Fruit fly (Drosophila melanogaster) S2 (cell line): ENCODE measurements around the gene CG33723.

Experiments used
- CG8478 ChIP-seq: fragments of >200 bp; optimal IDR thresholded peaks from 2 replicates; lab custom pipeline; 2018
- CTCF ChIP-seq, 2 experiments: fragments of >200 bp; optimal IDR thresholded peaks; 2 replicates each; lab custom pipeline; 2018

DNA sequence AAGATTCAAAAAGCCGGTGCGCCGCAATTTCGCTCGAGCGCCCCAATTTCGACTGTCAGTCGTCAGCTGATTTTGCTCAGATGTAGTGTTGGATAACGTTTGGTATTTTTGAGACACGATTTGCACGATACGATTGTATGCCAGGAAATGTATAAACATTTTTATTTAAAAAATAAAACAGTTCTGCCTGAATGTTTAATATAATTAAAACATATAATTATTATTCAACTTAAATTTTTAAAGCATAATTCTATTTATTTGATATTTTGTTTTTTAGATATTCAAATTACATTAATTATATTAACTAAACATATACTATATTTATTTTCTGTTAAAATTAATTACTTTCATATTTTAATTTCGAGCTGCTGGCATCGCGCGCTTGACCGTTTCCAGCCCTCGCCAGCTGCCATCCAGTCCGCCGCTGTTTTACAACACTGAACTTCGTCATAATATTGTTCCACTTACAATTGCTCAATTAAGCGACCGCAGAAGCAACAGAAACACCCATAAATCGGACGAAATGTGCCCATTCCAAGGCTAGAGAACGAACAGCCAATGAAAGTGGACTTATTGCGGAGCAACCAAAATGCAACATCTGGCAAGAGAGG, 9.4 kb downstream of the CG33723 start, which contains the start of the genes FucTB and scat:
- TF ChIP-seq CG8478 (no peak), CTCF (optimal IDR thresholded peaks at IDR 0.05; lab: Kevin White, UChicago) (no peak)
